Worm (Caenorhabditis elegans): Measurements from ENCODE around the gene pup-2.

DNA sequence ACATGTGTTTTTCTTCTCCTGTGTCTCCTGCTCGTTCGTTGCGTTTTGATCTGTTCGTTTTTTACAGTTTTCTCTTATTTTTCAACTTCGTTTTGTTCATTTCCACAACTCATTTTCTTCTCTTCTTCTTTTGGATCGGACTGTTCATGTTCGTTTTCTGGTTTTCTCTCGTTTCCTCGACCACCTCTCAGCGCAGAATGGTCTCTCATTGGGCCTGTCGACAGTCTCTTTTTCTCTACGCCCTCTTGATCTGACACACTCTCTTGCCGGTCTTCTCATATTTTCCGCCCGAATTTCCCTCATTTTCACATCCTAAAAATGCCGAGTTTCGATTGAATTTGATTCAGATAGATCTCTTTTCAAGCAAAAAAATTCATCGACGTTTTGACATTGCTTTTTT is 4.1 kb upstream of the pup-2 start:
- TF ChIP-seq snpc-4 (tag; optimal IDR thresholded peaks at IDR 0.05) = no peak
- no peak for TF ChIP-seq lin-39 (tag; optimal IDR thresholded peaks at IDR 0.05)
- TF ChIP-seq unc-62 (GFP tag; optimal IDR thresholded peaks at IDR 0.05) = no peak
- no peak for TF ChIP-seq lin-11 (tag; optimal IDR thresholded peaks at IDR 0.05)
- no peak for TF ChIP-seq nhr-77 (tag; optimal IDR thresholded peaks at IDR 0.05)
- TF ChIP-seq egl-27 (tag; optimal IDR thresholded peaks at IDR 0.05) = no peak
- no peak for TF ChIP-seq dmd-4 (tag; optimal IDR thresholded peaks at IDR 0.05)
- TF ChIP-seq lsy-2 (tag; optimal IDR thresholded peaks at IDR 0.05) = no peak
- TF ChIP-seq nhr-25 (tag; optimal IDR thresholded peaks at IDR 0.05) = no peak
- TF ChIP-seq lin-13 (GFP tag; optimal IDR thresholded peaks at IDR 0.05) = no peak
- TF ChIP-seq elt-3 (tag; optimal IDR thresholded peaks at IDR 0.05) = no peak
- no peak for TF ChIP-seq unc-39 (tag; optimal IDR thresholded peaks at IDR 0.05)
- TF ChIP-seq gmeb-1 (tag; optimal IDR thresholded peaks at IDR 0.05) = no peak

Data from whole organism, L2 larva.